Worm (Caenorhabditis elegans): ENCODE results near the gene str-12.

ce11 chrV:15625561-15625960 lies 14.9 kb downstream of the str-12 start, which contains the start of gene C55A1.11:
- no peak for TF ChIP-seq unc-62 (GFP tag; optimal IDR thresholded peaks at IDR 0.05)
- TF ChIP-seq attf-6 (GFP tag; IDR thresholded peaks at IDR 0.05) = no peak
- TF ChIP-seq ama-1 (optimal IDR thresholded peaks at IDR 0.05) = no peak
- TF ChIP-seq ama-1 (GFP tag; optimal IDR thresholded peaks at IDR 0.05) = no peak
- TF ChIP-seq zim-3 (tag; optimal IDR thresholded peaks at IDR 0.05) = no peak
- TF ChIP-seq Y53G8AR.9 (GFP tag; conservative IDR thresholded peaks at IDR 0.05) = no peak
- no peak for TF ChIP-seq F49E8.2 (tag; optimal IDR thresholded peaks at IDR 0.05; ENCODE audit: insufficient read depth)
- TF ChIP-seq athp-1 (tag; optimal IDR thresholded peaks at IDR 0.05) = no peak
- no peak for TF ChIP-seq lag-1 (GFP tag; IDR thresholded peaks at IDR 0.05)
- no peak for TF ChIP-seq nfyb-1 (GFP tag; IDR thresholded peaks at IDR 0.05)
- TF ChIP-seq efl-1 (GFP tag; optimal IDR thresholded peaks at IDR 0.05) = no peak
